Fruit fly (Drosophila melanogaster) whole organism, prepupa: ENCODE measurements around the gene CG31898.

ENCODE experiments used
- CG11762 ChIP-seq: fragments of 200-800 bp; sonication (Bioruptor generic); optimal IDR thresholded peaks from 3 replicates; lab custom pipeline; 2016; ENCODE audit warnings: missing biosample characterization, missing genetic modification characterization; ENCODE audit not compliant: insufficient read depth
- CG1621 ChIP-seq: fragments of 200-800 bp; sonication (Bioruptor generic); optimal IDR thresholded peaks from 3 replicates; lab custom pipeline; 2018; ENCODE audit warnings: missing biosample characterization, mild to moderate bottlenecking, missing genetic modification characterization
- CG16779 ChIP-seq: fragments of 200-800 bp; sonication (Bioruptor generic); optimal IDR thresholded peaks from 3 replicates; lab custom pipeline; 2017; ENCODE audit warnings: missing biosample characterization, mild to moderate bottlenecking, missing genetic modification characterization
- CG7368 ChIP-seq: fragments of 200-800 bp; sonication (Bioruptor generic); optimal IDR thresholded peaks from 3 replicates; lab custom pipeline; 2016; ENCODE audit warnings: missing biosample characterization, missing genetic modification characterization
- CG8119 ChIP-seq: fragments of 200-800 bp; sonication (Bioruptor generic); IDR thresholded peaks from 3 replicates; pipeline ENCODE4 v1.3.6; 2022; ENCODE audit warnings: missing biosample characterization, missing genetic modification characterization
- Ets21C ChIP-seq: fragments of 200-800 bp; sonication (Bioruptor generic); optimal IDR thresholded peaks from 3 replicates; lab custom pipeline; 2016; ENCODE audit warnings: missing biosample characterization, missing genetic modification characterization

- TF ChIP-seq CG1621 (tag; lab: Kevin White, UChicago) (no peak), CG16779 (tag; lab: Kevin White, UChicago) (no peak), Ets21C (GFP tag; lab: Kevin White, UChicago) (no peak), CG8119 (no peak), CG7368 (GFP tag; lab: Kevin White, UChicago) (no peak), CG11762 (GFP tag; lab: Kevin White, UChicago) (no peak)
Measured at dm6 chr2L:8423460-8424089, 23.4 kb downstream of the CG31898 start.
